Worm (Caenorhabditis elegans) whole organism, midembryonic: ENCODE data around the gene H37A05.2.

Experiments
- T22C8.4 ChIP-seq: fragments of 200-800 bp; sonication (Bioruptor generic); IDR thresholded peaks from 2 replicates; pipeline ENCODE4 v1.3.6; 2022; ENCODE audit warnings: missing genetic modification characterization, missing compliant biosample characterization
- flt-1 ChIP-seq: fragments of 200-800 bp; sonication (Bioruptor generic); IDR thresholded peaks from 2 replicates; pipeline ENCODE4 v1.3.6; 2022; ENCODE audit warnings: missing genetic modification characterization, missing compliant biosample characterization
- med-1 ChIP-seq: sonication (generic microtip); optimal IDR thresholded peaks from 2 replicates; lab custom pipeline; 2017; ENCODE audit warnings: missing genetic modification characterization, mild to moderate bottlenecking, missing compliant biosample characterization, antibody characterized with exemption, missing genetic modification reagents; ENCODE audit not compliant: insufficient read depth
- ztf-23 ChIP-seq: fragments of 200-800 bp; sonication (Bioruptor generic); IDR thresholded peaks from 2 replicates; pipeline ENCODE4 v1.3.6; 2022; ENCODE audit warnings: missing genetic modification reagents, missing genetic modification characterization, missing compliant biosample characterization

DNA sequence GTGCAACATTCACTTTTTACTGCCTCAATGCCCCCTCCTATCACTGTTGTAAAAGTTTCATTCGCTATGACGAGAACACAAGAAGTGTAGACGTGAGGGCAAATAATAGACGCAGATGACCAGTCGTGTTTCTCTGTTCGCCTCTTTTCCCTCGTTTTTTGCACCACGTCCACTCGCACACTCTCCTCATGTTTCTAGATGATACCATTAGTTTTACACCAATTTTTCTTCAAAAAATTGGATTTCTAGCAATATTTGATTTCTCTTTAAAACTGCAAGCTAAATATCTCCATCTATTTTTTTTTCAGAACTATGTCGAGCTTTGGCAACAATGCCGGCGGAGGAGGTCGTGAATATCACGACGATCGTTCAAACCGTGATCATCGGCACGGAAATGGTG lies 31.0 kb upstream of the H37A05.2 start, which contains the start of gene rde-12:
- TF ChIP-seq ztf-23 (GFP tag; lab: Robert Waterston, UW) (no peak), T22C8.4 (GFP tag; lab: Robert Waterston, UW) (no peak), flt-1 (GFP tag; lab: Robert Waterston, UW) (no peak), med-1 (GFP tag; lab: Kevin White, UChicago) (no peak)
